Worm (Caenorhabditis elegans): ENCODE data around the gene T28C12.2.

ce11 chrV:6302465-6302864 is 26.5 kb upstream of the T28C12.2 start:
- TF ChIP-seq him-1 (tag; optimal IDR thresholded peaks at IDR 0.05) (no peak), W03F9.2 (tag; optimal IDR thresholded peaks at IDR 0.05) (no peak)
